Worm (Caenorhabditis elegans): ENCODE measurements around the gene srbc-58.

The srbc-58 gene

DNA sequence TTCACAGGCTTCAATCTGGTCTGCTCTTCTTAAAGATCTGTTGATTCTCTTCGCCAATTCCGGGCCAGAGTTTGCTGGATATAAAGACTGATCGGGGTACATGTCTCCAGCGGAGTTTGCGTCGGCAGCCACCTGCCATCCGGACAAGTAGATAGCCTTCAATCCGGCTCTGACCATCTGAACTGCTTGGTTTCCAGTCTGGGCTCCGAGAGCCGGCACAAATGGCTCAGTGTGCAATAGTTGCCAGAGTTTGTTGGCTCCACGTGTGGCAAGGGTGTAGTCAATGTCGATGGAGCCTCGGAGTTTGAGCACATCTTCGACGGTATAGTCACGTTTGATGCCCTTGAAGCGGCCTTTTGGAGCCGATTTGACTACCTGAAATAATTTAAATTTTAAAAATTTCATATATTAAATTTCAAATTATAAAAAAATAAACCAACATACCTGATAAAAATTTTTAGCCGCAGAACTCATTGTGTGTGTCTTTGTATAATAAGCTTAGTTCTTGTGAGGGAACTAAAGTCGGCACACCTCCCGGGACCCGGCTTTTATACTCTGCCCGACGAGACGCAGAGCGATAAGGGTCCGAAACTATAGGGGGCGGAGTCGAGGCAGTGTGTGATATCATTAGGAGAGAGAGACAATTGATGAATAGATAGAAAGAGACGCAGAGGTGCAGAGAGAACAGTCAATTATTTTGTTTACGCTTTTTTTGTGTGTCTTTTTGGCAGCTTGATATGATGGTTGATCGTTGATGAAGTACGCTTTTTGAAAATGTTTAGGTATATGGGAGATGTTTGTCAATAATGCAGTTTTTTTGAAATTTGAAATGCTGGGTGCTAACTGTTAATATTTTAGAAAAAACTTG is 47.1 kb upstream of the srbc-58 start, which contains the start of the genes icl-1 and srh-2 (continued):
- no peak for TF ChIP-seq unc-62 (GFP tag; optimal IDR thresholded peaks at IDR 0.05)
- TF ChIP-seq aly-2 (tag; optimal IDR thresholded peaks at IDR 0.05) = no peak
- peak; percentile 46 for TF ChIP-seq lin-39 (tag; optimal IDR thresholded peaks at IDR 0.05)
- no peak for TF ChIP-seq nhr-28 (tag; optimal IDR thresholded peaks at IDR 0.05)
- TF ChIP-seq lin-35 (GFP tag; optimal IDR thresholded peaks at IDR 0.05) = peak in 1 of 2 experiments; percentile 75
- no peak for TF ChIP-seq pqm-1 (tag; optimal IDR thresholded peaks at IDR 0.05)
- no peak for TF ChIP-seq efl-3 (GFP tag; optimal IDR thresholded peaks at IDR 0.05)
- TF ChIP-seq nhr-77 (tag; optimal IDR thresholded peaks at IDR 0.05) = peak; percentile 29
- TF ChIP-seq hlh-17 (GFP tag; optimal IDR thresholded peaks at IDR 0.05; ENCODE audit: borderline replicate concordance) = peak; percentile 41
- peak; percentile 31 to 55 for TF ChIP-seq lsy-2 (tag; optimal IDR thresholded peaks at IDR 0.05)
- peak; percentile 92 for TF ChIP-seq lin-14 (GFP tag; optimal IDR thresholded peaks at IDR 0.05)
- TF ChIP-seq blmp-1 (tag; optimal IDR thresholded peaks at IDR 0.05) = peak; percentile 17
- peak; percentile 54 for TF ChIP-seq ceh-63 (GFP tag; optimal IDR thresholded peaks at IDR 0.05)
- TF ChIP-seq sptf-1 (tag; optimal IDR thresholded peaks at IDR 0.05) = no peak
- peak; percentile 40 to 49 for TF ChIP-seq efl-1 (optimal IDR thresholded peaks at IDR 0.05)
- peak in 1 of 2 experiments; percentile 91 for TF ChIP-seq efl-1 (GFP tag; optimal IDR thresholded peaks at IDR 0.05 in 1 of 2)
- TF ChIP-seq dsc-1 (tag; optimal IDR thresholded peaks at IDR 0.05) = no peak
- TF ChIP-seq ztf-11 (tag; optimal IDR thresholded peaks at IDR 0.05) = peak in 1 of 2 experiments; percentile 27
- peak; percentile 52 for TF ChIP-seq vab-15 (tag; optimal IDR thresholded peaks at IDR 0.05)
- peak; percentile 14 for TF ChIP-seq ztf-4 (tag; optimal IDR thresholded peaks at IDR 0.05)
- TF ChIP-seq isw-1 (GFP tag; IDR thresholded peaks at IDR 0.05) = no peak
- TF ChIP-seq mab-9 (GFP tag; IDR thresholded peaks at IDR 0.05) = 0 out of 2 replicates have a peak, but pooled peaks have one; percentile 13
- TF ChIP-seq egl-27 (tag; optimal IDR thresholded peaks at IDR 0.05) = no peak
- TF ChIP-seq grh-1 (GFP tag; IDR thresholded peaks at IDR 0.05) = no peak
- TF ChIP-seq nhr-90 (tag; optimal IDR thresholded peaks at IDR 0.05; ENCODE audit: poor library complexity) = peak; percentile 76
- TF ChIP-seq fkh-8 (tag; optimal IDR thresholded peaks at IDR 0.05) = no peak
- peak in 2 of 6 experiments; percentile 29 to 80 for TF ChIP-seq elt-3 (tag; optimal IDR thresholded peaks at IDR 0.05)
- no peak for TF ChIP-seq ces-1 (GFP tag; optimal IDR thresholded peaks at IDR 0.05)
- peak; percentile 82 for TF ChIP-seq snu-23 (GFP tag; optimal IDR thresholded peaks at IDR 0.05)
- TF ChIP-seq unc-30 (tag; optimal IDR thresholded peaks at IDR 0.05) = no peak
- TF ChIP-seq ceh-90 (tag; optimal IDR thresholded peaks at IDR 0.05) = no peak
- TF ChIP-seq C04F5.9 (tag; optimal IDR thresholded peaks at IDR 0.05) = peak; percentile 49
- peak; percentile 45 for TF ChIP-seq xbp-1 (tag; optimal IDR thresholded peaks at IDR 0.05)
- no peak for TF ChIP-seq zag-1 (tag; optimal IDR thresholded peaks at IDR 0.05)
- peak; percentile 32 for TF ChIP-seq sox-4 (tag; optimal IDR thresholded peaks at IDR 0.05)
- TF ChIP-seq ceh-88 (GFP tag; IDR thresholded peaks at IDR 0.05) = peak; percentile 67
- TF ChIP-seq nhr-12 (tag; optimal IDR thresholded peaks at IDR 0.05) = no peak
- peak; percentile 73 for TF ChIP-seq tbx-2 (tag; optimal IDR thresholded peaks at IDR 0.05)
- no peak for TF ChIP-seq Y116A8C.19 (tag; optimal IDR thresholded peaks at IDR 0.05; ENCODE audit: borderline replicate concordance)
- TF ChIP-seq alr-1 (tag; optimal IDR thresholded peaks at IDR 0.05; ENCODE audit: borderline replicate concordance) = no peak
- no peak for TF ChIP-seq snpc-4 (tag; optimal IDR thresholded peaks at IDR 0.05)
- TF ChIP-seq nhr-19 (GFP tag; conservative IDR thresholded peaks at IDR 0.05) = peak; percentile 93
